Worm (Caenorhabditis elegans): Measurements from ENCODE around the gene C35B1.7.

ce11 chrIV:4114526-4114925, 5.7 kb downstream of the C35B1.7 start, which contains the start of gene F49F1.15:
- TF ChIP-seq snpc-4 (tag; optimal IDR thresholded peaks at IDR 0.05) (no peak), hpl-2 (GFP tag; optimal IDR thresholded peaks at IDR 0.05) (no peak), mdl-1 (tag; optimal IDR thresholded peaks at IDR 0.05) (no peak), fos-1 (tag; optimal IDR thresholded peaks at IDR 0.05) (no peak), ceh-82 (tag; optimal IDR thresholded peaks at IDR 0.05) (no peak), unc-62 (GFP tag; optimal IDR thresholded peaks at IDR 0.05) (no peak), nhr-12 (tag; optimal IDR thresholded peaks at IDR 0.05) (no peak), skn-1 (tag; optimal IDR thresholded peaks at IDR 0.05) (no peak)
